Worm (Caenorhabditis elegans) whole organism, early embryonic: Measurements from ENCODE around the gene H20J04.1.

ENCODE experiments used
- ama-1 ChIP-seq: fragments of 150-350 bp; optimal IDR thresholded peaks from 2 replicates; lab custom pipeline; 2014
- ceh-36 ChIP-seq: sonication (generic microtip); optimal IDR thresholded peaks from 2 replicates; lab custom pipeline; 2016; ENCODE audit warnings: missing genetic modification characterization, inconsistent platforms, missing compliant biosample characterization
- flt-1 ChIP-seq: fragments of 200-800 bp; sonication (Bioruptor generic); IDR thresholded peaks from 2 replicates; pipeline ENCODE4 v1.3.6; 2022; ENCODE audit warnings: missing genetic modification characterization, missing compliant biosample characterization
- hmg-4 ChIP-seq: fragments of 200-800 bp; sonication (Bioruptor generic); optimal IDR thresholded peaks from 2 replicates; lab custom pipeline; 2018; ENCODE audit warnings: mild to moderate bottlenecking, missing genetic modification characterization, missing compliant biosample characterization
- hnd-1 ChIP-seq: sonication (generic microtip); optimal IDR thresholded peaks from 2 replicates; lab custom pipeline; 2016; ENCODE audit warnings: missing genetic modification characterization, missing compliant biosample characterization
- tbx-11 ChIP-seq: fragments of 200-800 bp; sonication (Bioruptor generic); IDR thresholded peaks from 2 replicates; pipeline ENCODE4 v1.3.6; 2022; ENCODE audit warnings: missing genetic modification characterization, missing compliant biosample characterization
- tra-4 ChIP-seq: sonication (generic microtip); optimal IDR thresholded peaks from 2 replicates; lab custom pipeline; 2017; ENCODE audit warnings: missing genetic modification characterization, missing compliant biosample characterization

DNA sequence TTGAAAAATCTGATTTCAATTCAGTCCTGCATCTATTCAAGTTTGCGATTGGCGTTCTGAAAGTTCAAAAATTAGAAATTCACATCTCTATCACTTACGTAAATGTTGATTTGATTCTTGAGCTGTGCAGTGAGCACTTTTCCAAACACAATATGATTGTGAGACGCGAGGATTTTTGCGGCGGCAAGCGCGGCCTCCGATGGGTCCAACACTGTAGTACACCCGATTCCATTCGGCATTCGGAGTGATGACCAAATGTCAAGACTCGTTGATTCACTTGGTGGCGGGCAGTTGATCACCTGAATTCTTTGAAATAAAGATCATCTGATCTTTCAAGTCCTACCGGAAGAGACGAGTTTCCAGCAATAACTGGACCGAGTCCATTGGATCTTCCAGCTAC, 14.3 kb downstream of the H20J04.1 start:
- TF ChIP-seq hmg-4 (GFP tag; lab: Kevin White, UChicago) (no peak), ama-1 (lab: Kevin White, UChicago) (no peak), ceh-36 (tag; lab: Kevin White, UChicago) (no peak), tbx-11 (GFP tag; lab: Robert Waterston, UW) (no peak), flt-1 (no peak), hnd-1 (tag; lab: Kevin White, UChicago) (no peak), tra-4 (tag; lab: Kevin White, UChicago) (no peak)
